Worm (Caenorhabditis elegans): ENCODE data around the gene F59E12.8.

DNA sequence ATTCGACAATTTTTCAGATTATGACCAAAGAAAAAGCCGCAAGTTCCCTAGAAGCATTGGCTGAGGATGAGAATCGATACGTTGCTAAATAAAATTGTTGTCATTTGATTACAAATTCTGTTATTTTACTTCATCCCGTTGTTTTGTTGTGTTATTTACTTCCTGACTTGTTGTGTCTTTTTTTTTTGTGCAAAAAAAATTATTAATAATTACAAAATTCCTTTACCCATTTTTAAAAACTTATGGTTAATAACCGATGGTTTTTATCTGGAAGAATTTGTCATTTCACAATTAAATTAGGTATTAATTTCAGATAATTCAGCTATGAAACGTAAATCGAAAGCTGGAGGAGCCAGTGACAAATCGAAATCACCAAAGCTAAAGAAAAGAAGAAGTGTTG lies 40.5 kb downstream of the F59E12.8 start, which contains the start of gene C17G10.1:
- TF ChIP-seq lin-13 (tag; optimal IDR thresholded peaks at IDR 0.05) = no peak
- no peak for TF ChIP-seq tbx-8 (GFP tag; optimal IDR thresholded peaks at IDR 0.05)
- no peak for TF ChIP-seq nhr-28 (tag; optimal IDR thresholded peaks at IDR 0.05)
- no peak for TF ChIP-seq ceh-39 (tag; optimal IDR thresholded peaks at IDR 0.05)
- TF ChIP-seq unc-62 (GFP tag; optimal IDR thresholded peaks at IDR 0.05) = no peak
- no peak for TF ChIP-seq unc-39 (tag; optimal IDR thresholded peaks at IDR 0.05)
- TF ChIP-seq ces-1 (GFP tag; optimal IDR thresholded peaks at IDR 0.05) = no peak
- no peak for TF ChIP-seq elt-3 (tag; optimal IDR thresholded peaks at IDR 0.05)
- no peak for TF ChIP-seq hlh-1 (tag; optimal IDR thresholded peaks at IDR 0.05)
- TF ChIP-seq ham-2 (GFP tag; optimal IDR thresholded peaks at IDR 0.05) = no peak
- TF ChIP-seq blmp-1 (tag; optimal IDR thresholded peaks at IDR 0.05) = no peak
- no peak for TF ChIP-seq zip-8 (tag; optimal IDR thresholded peaks at IDR 0.05)
- TF ChIP-seq lin-32 (GFP tag; optimal IDR thresholded peaks at IDR 0.05) = no peak

Data from whole organism, mixed stage, embryonic.